Worm (Caenorhabditis elegans): ENCODE results near the gene R07A4.2.

The R07A4.2 gene

ce11 chrX:10770988-10771496 is 24.8 kb upstream of the R07A4.2 start (continued):
- TF ChIP-seq snpc-4 (GFP tag; optimal IDR thresholded peaks at IDR 0.05), result no peak
- peak in 3 of 4 experiments; percentile 30 to 43 (median 34) for TF ChIP-seq snpc-4 (tag; optimal IDR thresholded peaks at IDR 0.05)
- no peak for TF ChIP-seq unc-130 (GFP tag; optimal IDR thresholded peaks at IDR 0.05)
- no peak for TF ChIP-seq nhr-179 (tag; optimal IDR thresholded peaks at IDR 0.05)
- TF ChIP-seq pbrm-1 (GFP tag; IDR thresholded peaks at IDR 0.05), result 0 out of 2 replicates have a peak, but pooled peaks have one; percentile 39
- TF ChIP-seq F22D6.2 (tag; optimal IDR thresholded peaks at IDR 0.05), result peak; percentile 71
- TF ChIP-seq C06A6.2 (GFP tag; conservative IDR thresholded peaks at IDR 0.05), result peak; percentile 75
- TF ChIP-seq aptf-3 (GFP tag; IDR thresholded peaks at IDR 0.05), result no peak
- peak; percentile 84 for TF ChIP-seq lin-40 (tag; optimal IDR thresholded peaks at IDR 0.05)

ce11 chrX:10769959-10770358 is 23.7 kb upstream of the R07A4.2 start:
- no peak for TF ChIP-seq unc-130 (GFP tag; optimal IDR thresholded peaks at IDR 0.05)
- no peak for TF ChIP-seq tlf-1 (GFP tag; optimal IDR thresholded peaks at IDR 0.05)
- TF ChIP-seq nfya-1 (tag; optimal IDR thresholded peaks at IDR 0.05; ENCODE audit: borderline replicate concordance, insufficient read depth), result no peak
- no peak for TF ChIP-seq lin-54 (GFP tag; optimal IDR thresholded peaks at IDR 0.05)
- TF ChIP-seq attf-5 (GFP tag; optimal IDR thresholded peaks at IDR 0.05), result no peak
- no peak for TF ChIP-seq ets-4 (GFP tag; optimal IDR thresholded peaks at IDR 0.05)
- TF ChIP-seq ceh-100 (GFP tag; IDR thresholded peaks at IDR 0.05), result no peak
- TF ChIP-seq C06A6.2 (GFP tag; conservative IDR thresholded peaks at IDR 0.05), result no peak
- TF ChIP-seq die-1 (tag; optimal IDR thresholded peaks at IDR 0.05), result no peak
- TF ChIP-seq zfh-2 (GFP tag; conservative IDR thresholded peaks at IDR 0.05), result no peak
- TF ChIP-seq lin-40 (tag; optimal IDR thresholded peaks at IDR 0.05), result no peak
- no peak for TF ChIP-seq atf-7 (tag; optimal IDR thresholded peaks at IDR 0.05)
- TF ChIP-seq Y56A3A.18 (GFP tag; IDR thresholded peaks at IDR 0.05), result no peak
- TF ChIP-seq snpc-3.4 (tag; optimal IDR thresholded peaks at IDR 0.05), result no peak
- TF ChIP-seq dpl-1 (GFP tag; optimal IDR thresholded peaks at IDR 0.05), result no peak
- TF ChIP-seq F22D6.2 (tag; optimal IDR thresholded peaks at IDR 0.05), result no peak
- no peak for TF ChIP-seq rpc-1 (optimal IDR thresholded peaks at IDR 0.05)
- TF ChIP-seq rpc-1 (tag; optimal IDR thresholded peaks at IDR 0.05), result no peak
- no peak for TF ChIP-seq efl-1 (GFP tag; optimal IDR thresholded peaks at IDR 0.05)
- TF ChIP-seq F57A8.1 (GFP tag; optimal IDR thresholded peaks at IDR 0.05), result no peak
- no peak for TF ChIP-seq aptf-2 (GFP tag; conservative IDR thresholded peaks at IDR 0.05)

- TF ChIP-seq nfya-1 (tag; optimal IDR thresholded peaks at IDR 0.05; ENCODE audit: borderline replicate concordance, insufficient read depth) (no peak), nhr-27 (tag; optimal IDR thresholded peaks at IDR 0.05) (no peak), F37B4.10 (GFP tag; IDR thresholded peaks at IDR 0.05) (no peak), lag-1 (GFP tag; IDR thresholded peaks at IDR 0.05) (no peak), fkh-3 (tag; optimal IDR thresholded peaks at IDR 0.05) (no peak), F52B5.7 (tag; optimal IDR thresholded peaks at IDR 0.05) (no peak), T07F8.4 (tag; optimal IDR thresholded peaks at IDR 0.05) (no peak), lin-54 (GFP tag; optimal IDR thresholded peaks at IDR 0.05) (no peak), ceh-58 (GFP tag; IDR thresholded peaks at IDR 0.05) (no peak), him-1 (tag; optimal IDR thresholded peaks at IDR 0.05) (no peak), lin-40 (tag; optimal IDR thresholded peaks at IDR 0.05) (no peak), cebp-2 (GFP tag; IDR thresholded peaks at IDR 0.05) (no peak), nhr-90 (tag; optimal IDR thresholded peaks at IDR 0.05) (no peak), madf-3 (GFP tag; IDR thresholded peaks at IDR 0.05) (no peak), ztf-25 (GFP tag; IDR thresholded peaks at IDR 0.05) (no peak)
Measured at ce11 chrX:10769232-10769738, 23.0 kb upstream of the R07A4.2 start, which contains the start of gene sma-9. Gene sma-9 (plus strand): TSS chrX:10769282.

All from whole organism, young adult.